Fruit fly (Drosophila melanogaster): ENCODE measurements around the gene H15.

Gene H15

dm6 chr2L:5453077-5453476 is 49.0 kb downstream of the H15 start:
- no peak for TF ChIP-seq spab (GFP tag; optimal IDR thresholded peaks at IDR 0.05)

- TF ChIP-seq Hr4 (GFP tag; optimal IDR thresholded peaks at IDR 0.05) (no peak), acj6 (GFP tag; optimal IDR thresholded peaks at IDR 0.05) (no peak), Ets96B (tag; optimal IDR thresholded peaks at IDR 0.05) (no peak), Hr38 (GFP tag; optimal IDR thresholded peaks at IDR 0.05) (no peak), OdsH (GFP tag; optimal IDR thresholded peaks at IDR 0.05) (no peak)
Measured at dm6 chr2L:5459740-5460287, 55.7 kb downstream of the H15 start.

- TF ChIP-seq lz (GFP tag; optimal IDR thresholded peaks at IDR 0.05) (no peak), CG15336 (GFP tag; IDR thresholded peaks at IDR 0.05) (no peak), acj6 (GFP tag; optimal IDR thresholded peaks at IDR 0.05) (peak; percentile 2), topi (GFP tag; optimal IDR thresholded peaks at IDR 0.05) (no peak), salr (GFP tag; optimal IDR thresholded peaks at IDR 0.05) (peak; percentile 5 to 91), Eip78C (GFP tag) (peak; percentile 47), fkh (GFP tag; optimal IDR thresholded peaks at IDR 0.05) (peak; percentile 57), CG34406 (GFP tag; optimal IDR thresholded peaks at IDR 0.05) (no peak), achi (GFP tag; optimal IDR thresholded peaks at IDR 0.05) (peak; percentile 21), CG6163 (GFP tag; IDR thresholded peaks at IDR 0.05) (0 out of 3 replicates have a peak, but pooled peaks have one; percentile 44), net (GFP tag; optimal IDR thresholded peaks at IDR 0.05) (peak; percentile 16), Eip75B (GFP tag; optimal IDR thresholded peaks at IDR 0.05) (peak; percentile 9), esn (GFP tag; optimal IDR thresholded peaks at IDR 0.05) (peak; percentile 12), Hr38 (GFP tag; optimal IDR thresholded peaks at IDR 0.05) (no peak), Lpt (GFP tag; optimal IDR thresholded peaks at IDR 0.05) (no peak), fd59A (GFP tag; optimal IDR thresholded peaks at IDR 0.05) (peak; percentile 12), CG6808 (GFP tag; optimal IDR thresholded peaks at IDR 0.05) (peak; percentile 33), Sox102F (GFP tag; optimal IDR thresholded peaks at IDR 0.05) (peak; percentile 31), CG6276 (GFP tag; optimal IDR thresholded peaks at IDR 0.05) (no peak), ss (GFP tag; optimal IDR thresholded peaks at IDR 0.05) (peak; percentile 39 to 57), Eip93F (GFP tag; optimal IDR thresholded peaks at IDR 0.05) (no peak), CG6792 (GFP tag; optimal IDR thresholded peaks at IDR 0.05) (peak; percentile 21)
Measured at dm6 chr2L:5460907-5461723, 57.0 kb downstream of the H15 start, which contains the start of gene mid. Gene mid, plus strand, starts transcription at chr2L:5461639.

dm6 chr2L:5463029-5463428 is 58.9 kb downstream of the H15 start:
- TF ChIP-seq CG7368 (GFP tag; optimal IDR thresholded peaks at IDR 0.05) (no peak), fkh (GFP tag; optimal IDR thresholded peaks at IDR 0.05) (no peak), CG32006 (GFP tag; optimal IDR thresholded peaks at IDR 0.05) (no peak), spab (GFP tag; optimal IDR thresholded peaks at IDR 0.05) (no peak), CG8119 (GFP tag; IDR thresholded peaks at IDR 0.05) (no peak), eg (GFP tag; IDR thresholded peaks at IDR 0.05) (no peak), CG9139 (GFP tag; optimal IDR thresholded peaks at IDR 0.05) (no peak), Hr39 (GFP tag; optimal IDR thresholded peaks at IDR 0.05) (no peak), fd85E (GFP tag; optimal IDR thresholded peaks at IDR 0.05) (no peak), CG10669 (GFP tag; optimal IDR thresholded peaks at IDR 0.05) (no peak), CG10631 (GFP tag; optimal IDR thresholded peaks at IDR 0.05) (no peak), Eip78C (GFP tag) (no peak), ss (GFP tag; optimal IDR thresholded peaks at IDR 0.05) (no peak)

Measured in whole organism, prepupa.